Fruit fly (Drosophila melanogaster): ENCODE results near the gene Gmppb.

- TF ChIP-seq fd85E (GFP tag; optimal IDR thresholded peaks at IDR 0.05) (no peak), CG8319 (GFP tag; optimal IDR thresholded peaks at IDR 0.05) (no peak), CG6276 (GFP tag; optimal IDR thresholded peaks at IDR 0.05) (no peak), spab (GFP tag; optimal IDR thresholded peaks at IDR 0.05) (no peak), Eip78C (GFP tag) (no peak), svp (GFP tag) (no peak), CG10631 (GFP tag; optimal IDR thresholded peaks at IDR 0.05) (no peak)
Measured at dm6 chr3R:4807582-4807981, 3.7 kb upstream of the Gmppb start.
